Fruit fly (Drosophila melanogaster) whole organism, embryonic: ENCODE results near the gene mbm.

ENCODE experiments used
- B-H1 ChIP-seq: fragments of 200-800 bp; sonication (Bioruptor generic); IDR thresholded peaks from 3 replicates; pipeline ENCODE4 v1.3.6; 2022; ENCODE audit warnings: missing biosample characterization, missing genetic modification characterization
- Blimp-1 ChIP-seq: fragments of 200-800 bp; sonication (Bioruptor generic); optimal IDR thresholded peaks from 3 replicates; lab custom pipeline; 2018; ENCODE audit warnings: missing biosample characterization, missing genetic modification characterization, mild to moderate bottlenecking, moderate library complexity, missing genetic modification reagents
- CG10431 ChIP-seq: fragments of 200-800 bp; sonication (Bioruptor generic); optimal IDR thresholded peaks from 3 replicates; lab custom pipeline; 2018; ENCODE audit warnings: missing biosample characterization, mild to moderate bottlenecking, missing genetic modification characterization
- CG10565 ChIP-seq: fragments of 200-800 bp; sonication (Bioruptor generic); optimal IDR thresholded peaks from 3 replicates; lab custom pipeline; 2016; ENCODE audit warnings: missing biosample characterization, mild to moderate bottlenecking, missing genetic modification characterization
- CG11504 ChIP-seq: fragments of 200-800 bp; sonication (Bioruptor generic); optimal IDR thresholded peaks from 3 replicates; lab custom pipeline; 2019; ENCODE audit warnings: missing biosample characterization, mild to moderate bottlenecking, missing genetic modification characterization, moderate library complexity
- CG12744 ChIP-seq: fragments of 200-800 bp; sonication (Bioruptor generic); optimal IDR thresholded peaks from 2 replicates; lab custom pipeline; 2016; ENCODE audit warnings: missing biosample characterization, missing genetic modification characterization
- CG15514 ChIP-seq: fragments of 200-800 bp; sonication (Bioruptor generic); optimal IDR thresholded peaks from 3 replicates; lab custom pipeline; 2017; ENCODE audit warnings: missing biosample characterization, missing genetic modification characterization, mild to moderate bottlenecking, moderate library complexity, missing genetic modification reagents
- CG17361 ChIP-seq: fragments of 200-800 bp; sonication (Bioruptor generic); IDR thresholded peaks from 3 replicates; pipeline ENCODE4 v1.3.6; 2022; ENCODE audit warnings: missing biosample characterization, missing genetic modification characterization
- CG2199 ChIP-seq: fragments of 200-800 bp; sonication (Bioruptor generic); IDR thresholded peaks from 3 replicates; pipeline ENCODE4 v1.3.6; 2022; ENCODE audit warnings: missing biosample characterization, missing genetic modification characterization
- CG32772 ChIP-seq: fragments of 200-800 bp; sonication (Bioruptor generic); IDR thresholded peaks from 2 replicates; pipeline ENCODE4 v1.3.6; 2022; ENCODE audit warnings: missing biosample characterization, missing genetic modification characterization
- CG3726 ChIP-seq: fragments of 200-800 bp; sonication (Bioruptor generic); IDR thresholded peaks from 3 replicates; pipeline ENCODE4, ENCODE4 v1.3.6; 2022; ENCODE audit warnings: missing biosample characterization, missing genetic modification characterization
- CG6175 ChIP-seq: fragments of 200-800 bp; sonication (Bioruptor generic); IDR thresholded peaks from 3 replicates; pipeline ENCODE4 v1.3.6; 2022; ENCODE audit warnings: missing biosample characterization, missing genetic modification characterization
- CG7987 ChIP-seq: fragments of 200-800 bp; sonication (Bioruptor generic); optimal IDR thresholded peaks from 2 replicates; lab custom pipeline; 2018; ENCODE audit warnings: missing biosample characterization, mild to moderate bottlenecking, missing genetic modification characterization, moderate library complexity
- CG9215 ChIP-seq: fragments of 200-800 bp; sonication (Bioruptor generic); IDR thresholded peaks from 2 replicates; pipeline ENCODE4 v1.3.6; 2022; ENCODE audit warnings: missing biosample characterization, missing genetic modification characterization
- CG9817 ChIP-seq: fragments of 200-800 bp; sonication (Bioruptor generic); optimal IDR thresholded peaks from 2 replicates; lab custom pipeline; 2018; ENCODE audit warnings: missing biosample characterization, mild to moderate bottlenecking, missing genetic modification characterization, moderate library complexity
- CrebB ChIP-seq: fragments of 200-800 bp; sonication (Bioruptor generic); optimal IDR thresholded peaks from 3 replicates; lab custom pipeline; 2018; ENCODE audit warnings: missing biosample characterization, mild to moderate bottlenecking, missing genetic modification characterization
- D19B ChIP-seq: fragments of 200-800 bp; sonication (Bioruptor generic); optimal IDR thresholded peaks from 2 replicates; lab custom pipeline; 2017; ENCODE audit warnings: missing biosample characterization, mild to moderate bottlenecking, missing genetic modification characterization
- Dfd ChIP-seq, 2 experiments: fragments of >200 bp; optimal IDR thresholded peaks; 2 replicates each; lab custom pipeline; 2017; ENCODE audit warnings: missing biosample characterization in 2 of 2, missing genetic modification characterization in 2 of 2
- Dip3 ChIP-seq: fragments of 200-800 bp; sonication (Bioruptor generic); optimal IDR thresholded peaks from 3 replicates; lab custom pipeline; 2016; ENCODE audit warnings: missing biosample characterization, missing genetic modification characterization
- H15 ChIP-seq: fragments of 200-800 bp; sonication (Bioruptor generic); IDR thresholded peaks from 3 replicates; pipeline ENCODE4 v1.3.6; 2022; ENCODE audit warnings: missing biosample characterization, missing genetic modification characterization
- HHEX ChIP-seq: fragments of 200-800 bp; sonication (Bioruptor generic); optimal IDR thresholded peaks from 3 replicates; lab custom pipeline; 2017; ENCODE audit warnings: missing biosample characterization, mild to moderate bottlenecking, missing genetic modification characterization, missing genetic modification reagents
- Hr51 ChIP-seq, 2 experiments: fragments of 200-800 bp; sonication (Bioruptor generic); optimal IDR thresholded peaks; 2 replicates in 1 of 2; 3 replicates in 1 of 2; lab custom pipeline; 2016 to 2018; ENCODE audit warnings: missing biosample characterization in 2 of 2, missing genetic modification characterization in 2 of 2, mild to moderate bottlenecking in 1 of 2, moderate library complexity in 1 of 2
- Kr ChIP-seq: fragments of 200-800 bp; sonication (Bioruptor generic); optimal IDR thresholded peaks from 2 replicates; lab custom pipeline; 2017; ENCODE audit warnings: missing biosample characterization, mild to moderate bottlenecking, missing genetic modification characterization
- Lim3 ChIP-seq: fragments of 200-800 bp; sonication (Bioruptor generic); IDR thresholded peaks from 2 replicates; pipeline ENCODE4 v1.3.6; 2022; ENCODE audit warnings: missing biosample characterization, missing genetic modification characterization
- Mrtf ChIP-seq: fragments of 200-800 bp; sonication (Bioruptor generic); IDR thresholded peaks from 3 replicates; pipeline ENCODE4 v1.3.6; 2022; ENCODE audit warnings: missing biosample characterization, missing genetic modification characterization
- NC2α ChIP-seq: fragments of 200-800 bp; sonication (Bioruptor generic); optimal IDR thresholded peaks from 2 replicates; lab custom pipeline; 2016; ENCODE audit warnings: missing biosample characterization, missing genetic modification characterization
- Spps ChIP-seq: fragments of 200-800 bp; sonication (Bioruptor generic); optimal IDR thresholded peaks from 2 replicates; lab custom pipeline; 2018; ENCODE audit warnings: missing biosample characterization, mild to moderate bottlenecking, missing genetic modification characterization
- Xbp1 ChIP-seq: fragments of 200-800 bp; sonication (Bioruptor generic); optimal IDR thresholded peaks from 3 replicates; lab custom pipeline; 2016; ENCODE audit warnings: missing biosample characterization, mild to moderate bottlenecking, missing genetic modification characterization
- chn ChIP-seq: fragments of 200-800 bp; sonication (Bioruptor generic); optimal IDR thresholded peaks from 2 replicates; lab custom pipeline; 2016; ENCODE audit warnings: missing biosample characterization, missing genetic modification characterization
- dm ChIP-seq: fragments of 200-800 bp; sonication (Bioruptor generic); optimal IDR thresholded peaks from 3 replicates; lab custom pipeline; 2016; ENCODE audit warnings: missing biosample characterization, missing genetic modification characterization
- dpn ChIP-seq, 2 experiments: fragments of 200-800 bp; sonication (Bioruptor generic); optimal IDR thresholded peaks; 3 replicates each; lab custom pipeline; 2016; ENCODE audit warnings: missing biosample characterization in 2 of 2, missing genetic modification characterization in 2 of 2
- fu2 ChIP-seq: fragments of 200-800 bp; sonication (Bioruptor generic); optimal IDR thresholded peaks from 2 replicates; lab custom pipeline; 2016; ENCODE audit warnings: missing biosample characterization, missing genetic modification characterization
- gt ChIP-seq: fragments of 200-800 bp; sonication (Bioruptor generic); IDR thresholded peaks from 2 replicates; pipeline ENCODE4 v1.3.6; 2022; ENCODE audit warnings: missing biosample characterization, missing genetic modification characterization
- her ChIP-seq: fragments of 200-800 bp; sonication (Bioruptor generic); optimal IDR thresholded peaks from 2 replicates; lab custom pipeline; 2016; ENCODE audit warnings: missing biosample characterization, missing genetic modification characterization
- inv ChIP-seq: fragments of 200-800 bp; sonication (Bioruptor generic); IDR thresholded peaks from 2 replicates; pipeline ENCODE4 v1.3.6; 2022; ENCODE audit warnings: missing biosample characterization, missing genetic modification characterization; ENCODE audit not compliant: partially characterized antibody
- ken ChIP-seq: fragments of 200-800 bp; sonication (Bioruptor generic); IDR thresholded peaks from 3 replicates; pipeline ENCODE4 v1.3.6; 2022; ENCODE audit warnings: missing biosample characterization, missing genetic modification characterization
- klu ChIP-seq: fragments of 200-800 bp; sonication (Bioruptor generic); IDR thresholded peaks from 2 replicates; pipeline ENCODE4 v1.3.6; 2022; ENCODE audit warnings: missing biosample characterization, missing genetic modification characterization
- nom ChIP-seq: fragments of 200-800 bp; sonication (Bioruptor generic); optimal IDR thresholded peaks from 2 replicates; lab custom pipeline; 2017; ENCODE audit warnings: missing biosample characterization, missing genetic modification characterization, mild to moderate bottlenecking, moderate library complexity, missing genetic modification reagents
- otp ChIP-seq: fragments of 200-800 bp; sonication (Bioruptor generic); IDR thresholded peaks from 3 replicates; pipeline ENCODE4, ENCODE4 v1.3.6; 2022; ENCODE audit warnings: missing biosample characterization, missing genetic modification characterization
- pho ChIP-seq: fragments of 200-800 bp; sonication (Bioruptor generic); optimal IDR thresholded peaks from 2 replicates; lab custom pipeline; 2016; ENCODE audit warnings: missing biosample characterization, missing genetic modification characterization
- prd ChIP-seq, 3 experiments: fragments of >200 bp in 2 of 3; fragments of 200-800 bp in 1 of 3; sonication (Bioruptor generic) in 1 of 3; optimal IDR thresholded peaks in 2 of 3; IDR thresholded peaks in 1 of 3; 2 replicates in 2 of 3; 3 replicates in 1 of 3; pipeline versions ENCODE4 v1.3.6 to Lab custom; 2017 to 2022; ENCODE audit warnings: missing biosample characterization in 1 of 3, missing genetic modification characterization in 1 of 3
- repo ChIP-seq: fragments of 200-800 bp; sonication (Bioruptor generic); optimal IDR thresholded peaks from 2 replicates; lab custom pipeline; 2016; ENCODE audit warnings: missing biosample characterization, missing genetic modification characterization
- sd ChIP-seq: fragments of 200-800 bp; sonication (Bioruptor generic); optimal IDR thresholded peaks from 3 replicates; lab custom pipeline; 2018; ENCODE audit warnings: missing biosample characterization, mild to moderate bottlenecking, missing genetic modification characterization, moderate library complexity
- sima ChIP-seq: fragments of 200-800 bp; sonication (Bioruptor generic); optimal IDR thresholded peaks from 2 replicates; lab custom pipeline; 2016; ENCODE audit warnings: missing biosample characterization, missing genetic modification characterization
- tgo ChIP-seq: fragments of 200-800 bp; sonication (Bioruptor generic); IDR thresholded peaks from 3 replicates; pipeline ENCODE4 v1.3.6; 2022; ENCODE audit warnings: missing biosample characterization, missing genetic modification characterization
- tll ChIP-seq, 2 experiments: fragments of 200-800 bp in 1 of 2; fragments of >200 bp in 1 of 2; sonication (Bioruptor generic) in 1 of 2; optimal IDR thresholded peaks; 2 replicates each; lab custom pipeline; 2017 to 2019; ENCODE audit warnings: missing biosample characterization in 2 of 2, missing genetic modification characterization in 2 of 2, mild to moderate bottlenecking in 1 of 2, moderate library complexity in 1 of 2
- tna ChIP-seq: fragments of 200-800 bp; sonication (Bioruptor generic); IDR thresholded peaks from 2 replicates; pipeline ENCODE4 v1.3.6; 2022; ENCODE audit warnings: missing biosample characterization, missing genetic modification characterization; ENCODE audit not compliant: partially characterized antibody
- wdn ChIP-seq: fragments of 200-800 bp; sonication (Bioruptor generic); IDR thresholded peaks from 2 replicates; pipeline ENCODE4 v1.3.6; 2022; ENCODE audit warnings: missing biosample characterization, missing genetic modification characterization
- zf30C ChIP-seq: fragments of 200-800 bp; sonication (Bioruptor generic); optimal IDR thresholded peaks from 3 replicates; lab custom pipeline; 2018; ENCODE audit warnings: missing biosample characterization, mild to moderate bottlenecking, missing genetic modification characterization

The mbm gene

DNA sequence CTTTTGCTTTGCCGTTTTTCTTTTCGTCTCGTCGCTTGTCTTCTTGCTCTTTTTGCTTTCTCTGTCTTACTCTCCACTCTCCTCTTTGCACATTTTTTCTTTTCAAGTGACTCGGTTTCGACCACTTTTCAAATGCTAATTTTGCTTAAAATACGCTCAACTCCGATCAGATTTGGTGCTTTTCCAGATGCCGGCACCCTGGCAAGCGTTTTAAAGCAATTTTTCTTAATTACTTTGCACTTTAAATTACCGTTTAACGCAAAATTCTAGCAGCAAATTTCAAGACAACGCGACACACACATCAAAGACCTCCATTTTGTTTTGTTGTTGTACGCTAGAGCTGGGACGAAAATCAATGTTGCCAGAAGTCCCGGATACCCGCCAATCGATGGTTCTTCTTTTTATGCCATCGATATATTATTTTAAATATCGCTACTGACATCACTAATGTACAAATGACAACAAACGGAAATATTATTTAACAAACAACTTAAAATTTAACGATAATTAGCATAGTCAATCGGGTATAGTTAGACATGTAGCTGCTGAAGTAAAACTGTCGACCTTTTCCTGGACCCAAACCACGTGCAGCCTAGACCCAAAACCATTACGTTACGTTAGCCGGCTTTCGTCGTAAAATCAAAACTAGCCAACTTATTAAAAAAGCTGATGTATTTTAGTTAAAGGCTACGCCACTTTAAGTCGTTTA is 22.9 kb downstream of the mbm start, which contains the start of gene kis (continued):
- no peak for TF ChIP-seq Dfd (GFP tag; optimal IDR thresholded peaks at IDR 0.05; lab: Kevin White, UChicago)
- no peak for TF ChIP-seq Kr
- peak; percentile 45 for TF ChIP-seq Xbp1 (GFP tag; lab: Kevin White, UChicago)
- peak; percentile 12 for TF ChIP-seq repo (GFP tag; lab: Kevin White, UChicago)
- TF ChIP-seq tna (GFP tag; lab: Robert Waterston, UW), result peak; percentile 91
- peak; percentile 16 for TF ChIP-seq CG10431 (GFP tag; lab: Kevin White, UChicago)
- peak; percentile 84 for TF ChIP-seq nom (GFP tag; lab: Kevin White, UChicago)
- no peak for TF ChIP-seq CG6175 (GFP tag; lab: Robert Waterston, UW)
- TF ChIP-seq tgo (GFP tag; lab: Robert Waterston, UW), result no peak
- TF ChIP-seq CG3726 (GFP tag; lab: Robert Waterston, UW), result no peak
- peak; percentile 67 for TF ChIP-seq pho (GFP tag; lab: Kevin White, UChicago)
- no peak for TF ChIP-seq B-H1 (GFP tag; lab: Robert Waterston, UW)
- peak; percentile 0 for TF ChIP-seq NC2α (GFP tag; lab: Kevin White, UChicago)
- TF ChIP-seq gt (GFP tag; lab: Robert Waterston, UW), result no peak
- peak; percentile 55 for TF ChIP-seq dm (GFP tag; lab: Kevin White, UChicago)
- no peak for TF ChIP-seq Lim3
- TF ChIP-seq CG7987, result peak; percentile 25
- 0 out of 3 replicates have a peak, but pooled peaks have one; percentile 41 for TF ChIP-seq CG17361
- peak; percentile 66 for TF ChIP-seq CG11504
- TF ChIP-seq her, result peak; percentile 35
- peak; percentile 31 for TF ChIP-seq Dip3 (GFP tag; lab: Kevin White, UChicago)
- TF ChIP-seq tll (GFP tag; optimal IDR thresholded peaks at IDR 0.05; lab: Kevin White, UChicago), result no peak
- no peak for TF ChIP-seq CG2199 (GFP tag; lab: Robert Waterston, UW)
- TF ChIP-seq Mrtf (GFP tag; lab: Robert Waterston, UW), result no peak
- TF ChIP-seq Spps (tag; lab: Kevin White, UChicago), result no peak
- TF ChIP-seq Blimp-1 (GFP tag; lab: Kevin White, UChicago), result peak; percentile 11
- no peak for TF ChIP-seq CG10565 (GFP tag; lab: Kevin White, UChicago)
- peak; percentile 27 to 63 for TF ChIP-seq dpn (GFP tag; optimal IDR thresholded peaks at IDR 0.05; lab: Kevin White, UChicago)
- TF ChIP-seq CG15514 (GFP tag; lab: Kevin White, UChicago), result peak; percentile 68
- TF ChIP-seq klu (GFP tag; lab: Robert Waterston, UW), result no peak
- TF ChIP-seq inv (GFP tag; lab: Robert Waterston, UW), result peak; percentile 94
- no peak for TF ChIP-seq otp (GFP tag; lab: Robert Waterston, UW)
- peak; percentile 17 for TF ChIP-seq CG12744 (GFP tag; lab: Kevin White, UChicago)
- peak; percentile 43 for TF ChIP-seq CrebB (tag; lab: Kevin White, UChicago)
- TF ChIP-seq CG9215, result peak; percentile 34; the same call in 1 of the 2 replicates
- peak; percentile 33 to 41 for TF ChIP-seq Hr51 (GFP tag; optimal IDR thresholded peaks at IDR 0.05; lab: Kevin White, UChicago)
- peak; percentile 40 for TF ChIP-seq chn (GFP tag; lab: Kevin White, UChicago)
- TF ChIP-seq D19B, result no peak
- TF ChIP-seq CG32772, result no peak
- 0 out of 3 replicates have a peak, but pooled peaks have one; percentile 14 for TF ChIP-seq H15 (GFP tag; lab: Robert Waterston, UW)
- no peak for TF ChIP-seq HHEX
- TF ChIP-seq sd (tag; lab: Kevin White, UChicago), result peak; percentile 70
- TF ChIP-seq prd (optimal IDR thresholded peaks at IDR 0.05; lab: Kevin White, UChicago), result no peak
- peak; percentile 49; the same call in 2 of the 3 replicates for TF ChIP-seq prd (GFP tag; IDR thresholded peaks at IDR 0.05; lab: Robert Waterston, UW)
- no peak for TF ChIP-seq ken (GFP tag; lab: Robert Waterston, UW)
- peak; percentile 36 for TF ChIP-seq CG9817 (tag; lab: Kevin White, UChicago)
- TF ChIP-seq sima (GFP tag; lab: Kevin White, UChicago), result peak; percentile 10
- no peak for TF ChIP-seq wdn (GFP tag; lab: Robert Waterston, UW)
- TF ChIP-seq zf30C, result no peak
- TF ChIP-seq fu2 (GFP tag; lab: Kevin White, UChicago), result peak; percentile 20
